Worm (Caenorhabditis elegans) whole organism, L4/young adult: ENCODE results near the gene F18E9.1.

Experiments used
- W03F9.2 ChIP-seq: fragments of 150-350 bp; optimal IDR thresholded peaks from 2 replicates; lab custom pipeline; 2014; ENCODE audit warnings: missing biosample characterization, missing genetic modification characterization
- dao-5 ChIP-seq: sonication (generic microtip); optimal IDR thresholded peaks from 2 replicates; lab custom pipeline; 2016; ENCODE audit warnings: missing genotype, missing genetic modification characterization, moderate library complexity, missing compliant biosample characterization
- him-1 ChIP-seq: sonication (generic microtip); optimal IDR thresholded peaks from 2 replicates; lab custom pipeline; 2016; ENCODE audit warnings: missing genotype, missing genetic modification reagents, missing genetic modification characterization, missing compliant biosample characterization

The F18E9.1 gene

DNA sequence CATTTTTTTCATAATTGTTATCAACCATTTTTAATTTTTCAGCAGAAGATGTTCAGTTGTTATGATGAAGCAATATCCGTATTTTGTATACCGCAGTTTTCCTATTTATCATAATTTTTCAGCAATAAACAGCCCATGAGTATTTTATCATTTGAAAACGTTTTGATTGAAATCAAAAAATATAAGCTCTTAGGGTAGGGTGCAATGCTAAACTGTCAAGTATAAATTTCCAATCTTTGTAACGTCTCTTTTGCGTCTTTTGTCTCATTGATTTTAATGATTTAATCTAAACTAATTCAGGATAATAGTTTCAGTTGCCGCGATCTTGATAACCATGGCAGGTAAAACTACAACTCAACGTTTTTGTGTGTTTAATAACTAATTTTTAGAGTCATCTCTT lies at the start of gene F18E9.1:
TSS of gene F18E9.1 (plus strand) at position 301 of the 400 bp plus-strand sequence.
- TF ChIP-seq dao-5 (tag; lab: Kevin White, UChicago) (no peak), W03F9.2 (tag; lab: Kevin White, UChicago) (no peak), him-1 (no peak)

DNA sequence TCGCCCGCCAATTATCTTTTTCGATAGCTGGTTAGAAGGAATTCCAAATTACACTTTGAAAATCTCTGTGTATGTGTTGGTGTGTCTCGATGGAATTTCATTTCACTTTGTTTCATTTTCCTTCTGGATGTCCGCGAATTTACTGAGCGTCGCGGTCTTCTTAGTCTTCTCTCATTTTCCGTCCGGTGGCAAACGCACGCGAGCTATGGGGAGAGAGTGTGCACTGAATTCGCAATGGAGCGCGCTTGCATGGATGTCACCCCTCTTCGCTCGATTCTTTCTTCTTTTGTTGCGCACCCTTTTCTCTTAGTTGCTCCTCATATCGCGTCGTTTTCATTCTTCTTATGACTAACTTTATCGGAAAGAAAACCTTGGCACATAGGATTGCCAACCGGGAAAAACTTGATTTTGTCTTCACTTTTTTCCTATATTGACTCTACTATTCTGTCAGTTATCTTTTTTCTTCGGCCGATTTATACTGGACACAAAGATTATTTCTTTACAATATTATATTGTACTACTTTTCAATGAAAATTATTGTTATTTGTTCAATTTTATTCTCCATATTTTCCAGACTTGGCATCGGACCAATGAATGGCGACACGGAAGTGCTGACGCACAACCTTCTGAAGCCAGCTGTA lies 49.5 kb upstream of the F18E9.1 start, which contains the start of gene dhhc-14:
TSS of gene dhhc-14 (plus strand) at position 591 of the 641 bp plus-strand sequence.
- TF ChIP-seq dao-5 (tag; lab: Kevin White, UChicago) (no peak), him-1 (no peak), W03F9.2 (tag; lab: Kevin White, UChicago) (no peak)

DNA sequence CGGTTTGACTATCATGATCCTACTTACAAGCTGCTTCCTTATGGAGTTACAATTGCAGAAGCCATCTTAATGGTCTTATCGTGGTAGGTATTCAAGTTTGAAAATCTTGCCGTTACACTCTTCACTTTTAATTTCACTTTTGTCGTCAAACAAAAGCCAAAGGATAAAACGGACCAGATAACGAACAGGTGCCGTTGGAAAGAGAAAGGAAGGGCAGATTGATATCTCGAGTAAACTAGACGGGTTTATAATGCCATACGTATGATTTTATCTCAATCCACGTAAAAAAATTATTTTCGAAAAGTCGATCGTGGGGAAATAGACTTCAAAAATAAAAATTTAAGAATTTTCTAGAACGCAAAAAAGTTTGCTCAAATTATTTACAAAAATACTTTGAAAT lies 47.3 kb upstream of the F18E9.1 start:
- no peak for TF ChIP-seq him-1
- TF ChIP-seq W03F9.2 (tag; lab: Kevin White, UChicago) = no peak
- TF ChIP-seq dao-5 (tag; lab: Kevin White, UChicago) = no peak

DNA sequence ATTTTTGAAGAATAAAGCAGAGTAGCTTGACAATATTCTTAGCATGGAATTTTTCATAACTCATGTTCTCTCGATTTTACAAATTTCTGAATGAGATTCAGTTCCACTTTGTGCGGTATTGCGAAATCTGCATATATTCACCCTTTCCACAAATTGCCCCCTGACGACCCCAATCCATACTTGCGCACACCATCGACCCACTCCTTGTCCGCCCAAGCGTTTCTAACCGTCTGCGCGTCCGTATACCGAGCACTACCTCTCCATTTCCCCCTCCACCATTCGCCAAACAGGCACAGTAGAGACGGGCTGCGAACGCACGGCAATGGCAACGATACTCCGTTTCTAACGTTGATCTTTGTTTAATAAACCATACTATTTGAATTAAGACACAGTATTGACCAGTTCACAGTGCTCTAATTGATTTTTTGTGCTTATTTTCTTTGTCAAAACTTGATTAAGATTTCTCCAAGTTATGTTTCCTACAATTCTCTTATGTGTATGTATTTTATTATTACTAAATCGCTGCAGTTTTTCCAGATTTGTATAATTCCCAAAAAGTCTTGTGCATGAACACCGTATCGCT lies 44.6 kb upstream of the F18E9.1 start, which contains the start of gene utx-1:
TSS of gene utx-1 (plus strand) at position 533 of the 583 bp plus-strand sequence.
- no peak for TF ChIP-seq him-1

DNA sequence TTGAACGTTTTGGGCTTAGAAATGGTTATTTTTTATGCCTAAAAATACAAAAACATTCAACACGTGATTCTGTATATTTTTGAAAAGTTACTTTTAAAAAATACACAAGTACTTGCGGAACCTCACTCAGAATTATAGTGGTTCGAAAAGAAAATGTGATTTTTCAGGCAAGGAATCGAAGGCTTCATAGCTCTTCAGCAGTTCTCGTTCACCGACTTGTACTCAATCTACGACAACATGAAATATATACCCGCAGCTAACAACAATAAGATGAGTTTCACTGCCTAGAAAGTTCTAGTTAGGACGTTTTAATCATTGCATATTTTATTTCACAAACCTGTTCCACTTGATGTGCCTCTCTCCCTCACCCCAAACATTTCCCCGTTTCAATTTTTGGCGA lies 38.7 kb upstream of the F18E9.1 start:
- TF ChIP-seq him-1 (no peak), dao-5 (tag; lab: Kevin White, UChicago) (no peak), W03F9.2 (tag; lab: Kevin White, UChicago) (no peak)

DNA sequence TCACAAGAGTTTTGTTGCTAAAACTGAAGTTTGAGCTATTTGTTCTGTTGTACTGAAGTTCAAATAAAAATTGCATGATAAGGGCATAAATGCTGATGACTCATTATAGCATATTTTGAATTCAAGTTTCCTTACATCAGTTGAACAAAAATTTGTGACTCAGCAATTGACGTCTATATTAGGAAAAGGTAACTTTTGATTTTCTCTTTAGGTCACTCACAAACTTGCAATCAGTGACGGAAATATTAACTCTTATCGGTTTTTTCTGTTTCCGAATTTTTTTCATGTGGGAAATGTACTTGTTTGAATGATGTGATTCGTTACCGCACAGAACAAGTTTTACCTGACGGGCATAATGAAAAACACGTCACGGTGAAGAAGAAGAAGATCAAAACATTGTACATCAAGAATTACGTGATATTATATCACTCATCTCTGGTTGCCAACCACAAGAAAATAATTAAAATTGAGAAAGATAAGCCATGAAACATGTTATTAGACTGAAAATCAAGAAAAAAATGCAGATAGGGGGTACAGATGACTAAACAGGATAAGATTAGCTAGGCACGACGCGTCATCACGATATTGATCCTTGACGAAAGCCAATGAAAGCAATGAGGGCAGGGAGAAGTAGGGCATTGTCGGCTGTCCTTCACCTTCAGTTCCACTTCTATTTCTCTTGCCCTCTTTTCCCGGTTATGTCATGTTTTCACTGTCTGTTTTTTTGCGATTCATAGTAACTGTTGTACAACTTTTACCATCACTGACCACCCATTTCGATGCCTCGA lies 37.5 kb upstream of the F18E9.1 start:
- TF ChIP-seq W03F9.2 (tag; lab: Kevin White, UChicago) (no peak), him-1 (no peak)

DNA sequence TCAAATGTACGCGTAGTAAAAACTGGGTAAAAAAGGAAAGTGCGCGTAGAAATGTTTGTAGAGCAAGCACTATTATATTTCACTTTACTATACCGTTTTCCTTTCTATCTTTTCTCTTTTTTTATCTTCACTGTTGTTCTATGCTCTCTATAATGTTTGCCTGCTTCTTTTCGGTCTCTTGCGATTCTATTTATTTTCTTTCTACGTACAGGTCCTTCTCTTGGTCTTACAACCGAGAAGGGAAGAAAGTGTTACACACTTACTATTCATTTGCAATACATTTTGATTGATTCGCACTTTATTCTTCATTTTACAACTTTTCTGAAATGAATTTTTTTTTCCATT lies 36.9 kb upstream of the F18E9.1 start:
- no peak for TF ChIP-seq dao-5 (tag; lab: Kevin White, UChicago)
- TF ChIP-seq W03F9.2 (tag; lab: Kevin White, UChicago) = no peak
- no peak for TF ChIP-seq him-1

DNA sequence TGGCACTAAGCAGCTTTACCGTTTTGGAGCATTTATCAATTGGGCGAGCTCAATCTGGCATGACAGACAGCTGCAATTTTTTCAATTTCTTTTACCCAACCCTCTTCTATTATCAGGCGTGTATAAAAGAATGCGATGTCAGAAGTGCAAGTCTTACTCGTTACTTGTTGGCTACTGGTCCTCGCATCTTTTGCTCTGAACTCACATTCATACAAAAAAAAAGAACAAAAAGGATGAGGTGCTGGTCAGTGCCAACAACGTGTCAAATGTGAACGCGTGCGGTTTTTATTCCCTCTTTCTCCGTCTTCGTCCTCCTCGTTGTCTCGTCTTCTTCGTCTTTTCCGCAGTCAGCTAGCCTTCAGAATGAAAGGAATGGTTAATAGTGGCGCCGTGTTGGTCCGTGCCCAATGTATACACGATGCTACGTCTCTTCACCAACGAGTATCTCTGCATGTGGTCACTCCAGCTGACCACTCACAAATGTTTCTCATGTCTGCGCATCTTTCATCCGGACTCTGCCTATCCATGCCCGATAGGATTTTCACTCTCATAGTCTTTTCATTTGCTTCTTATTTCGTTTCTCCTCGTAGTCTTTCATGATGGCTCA lies 35.4 kb upstream of the F18E9.1 start:
- TF ChIP-seq dao-5 (tag; lab: Kevin White, UChicago) (no peak), W03F9.2 (tag; lab: Kevin White, UChicago) (no peak), him-1 (no peak)

DNA sequence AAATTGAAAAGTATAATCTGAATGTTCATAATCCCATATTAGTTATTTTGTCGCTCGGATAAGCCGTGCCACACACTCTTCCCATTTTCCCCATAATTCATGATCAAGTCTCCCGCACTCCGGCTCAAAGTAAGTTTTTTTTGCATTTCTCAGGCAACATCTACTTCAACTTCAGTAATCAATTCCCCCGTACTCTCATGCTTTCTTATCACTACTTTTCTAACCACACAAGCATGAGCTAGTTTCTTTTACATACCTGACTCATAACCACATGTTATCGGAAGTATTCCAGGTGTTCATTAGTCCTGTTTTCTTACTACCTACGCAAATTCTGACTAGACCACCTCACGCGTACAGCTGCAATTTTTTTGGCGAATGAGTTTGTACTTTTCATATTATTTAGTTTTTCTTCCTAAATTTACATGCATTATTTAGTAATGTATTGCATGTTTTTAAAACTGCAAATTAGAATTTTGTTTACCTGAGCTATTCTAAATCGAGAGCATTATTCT lies 34.8 kb upstream of the F18E9.1 start:
- TF ChIP-seq him-1 = no peak
- no peak for TF ChIP-seq W03F9.2 (tag; lab: Kevin White, UChicago)
- no peak for TF ChIP-seq dao-5 (tag; lab: Kevin White, UChicago)

DNA sequence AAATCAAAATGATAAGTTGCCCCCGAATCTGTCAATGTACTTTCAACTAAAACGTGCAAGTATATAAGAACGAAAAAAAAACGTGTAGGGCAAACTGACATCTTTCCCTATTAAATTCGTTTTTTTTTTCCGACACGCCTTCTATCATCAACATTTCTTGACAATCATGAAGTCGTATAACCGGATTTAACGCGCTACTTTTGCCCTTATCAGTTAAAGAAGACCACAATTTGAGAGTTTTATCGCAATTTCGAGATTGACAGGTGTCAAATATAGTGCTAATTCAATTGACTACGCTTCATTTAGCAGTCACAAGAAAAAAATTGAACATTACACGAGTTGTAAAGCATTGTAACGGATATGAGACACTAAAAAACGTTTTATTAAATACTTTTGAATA lies 34.2 kb upstream of the F18E9.1 start:
- TF ChIP-seq him-1 (no peak), W03F9.2 (tag; lab: Kevin White, UChicago) (no peak), dao-5 (tag; lab: Kevin White, UChicago) (no peak)

DNA sequence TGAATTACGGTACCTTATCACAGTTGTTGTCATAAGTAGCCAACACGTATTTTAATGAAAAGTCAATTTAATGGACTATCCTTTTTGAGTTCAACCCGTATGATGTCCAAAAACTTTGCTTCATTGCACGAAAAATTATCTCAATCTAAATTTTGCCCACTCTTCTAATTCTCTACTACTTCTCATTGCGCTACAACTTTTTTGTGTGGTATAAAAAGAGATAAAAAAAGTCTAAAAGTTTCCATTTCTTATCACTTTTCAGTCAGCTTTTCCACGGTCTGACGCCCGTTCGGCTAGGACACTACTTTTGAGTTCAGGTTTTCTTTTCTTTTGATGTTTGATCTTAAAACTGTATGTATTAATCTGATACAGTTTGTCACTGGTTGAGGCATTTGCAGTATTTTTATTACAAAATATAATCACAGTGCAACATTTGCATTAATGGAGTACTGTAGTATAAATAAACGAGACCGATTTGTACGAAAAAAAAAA lies 33.5 kb upstream of the F18E9.1 start:
- TF ChIP-seq W03F9.2 (tag; lab: Kevin White, UChicago) (no peak), him-1 (no peak), dao-5 (tag; lab: Kevin White, UChicago) (no peak)

DNA sequence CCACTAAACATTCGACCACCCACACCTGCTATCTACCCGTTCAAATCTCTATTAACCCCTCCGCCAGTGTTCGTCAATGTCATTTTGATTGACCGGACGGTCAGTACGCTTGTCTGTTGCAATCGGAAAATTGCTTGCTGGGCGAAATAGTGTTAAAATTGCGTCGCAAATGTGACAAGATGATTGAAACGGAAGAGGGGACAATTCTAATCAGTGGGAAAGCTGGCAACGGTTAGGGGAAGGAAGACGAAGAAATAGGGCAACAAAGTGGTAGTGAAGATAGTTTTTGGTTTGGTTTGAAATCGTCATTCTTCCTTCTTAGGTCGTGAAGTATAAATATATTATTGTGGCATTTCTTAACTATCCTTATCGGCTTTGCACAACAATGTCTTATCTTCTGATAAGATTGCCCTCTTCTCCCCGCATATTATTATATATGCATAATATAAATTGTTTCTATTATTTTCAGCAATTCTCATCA lies 32.9 kb upstream of the F18E9.1 start:
- no peak for TF ChIP-seq dao-5 (tag; lab: Kevin White, UChicago)
- no peak for TF ChIP-seq him-1
- no peak for TF ChIP-seq W03F9.2 (tag; lab: Kevin White, UChicago)

DNA sequence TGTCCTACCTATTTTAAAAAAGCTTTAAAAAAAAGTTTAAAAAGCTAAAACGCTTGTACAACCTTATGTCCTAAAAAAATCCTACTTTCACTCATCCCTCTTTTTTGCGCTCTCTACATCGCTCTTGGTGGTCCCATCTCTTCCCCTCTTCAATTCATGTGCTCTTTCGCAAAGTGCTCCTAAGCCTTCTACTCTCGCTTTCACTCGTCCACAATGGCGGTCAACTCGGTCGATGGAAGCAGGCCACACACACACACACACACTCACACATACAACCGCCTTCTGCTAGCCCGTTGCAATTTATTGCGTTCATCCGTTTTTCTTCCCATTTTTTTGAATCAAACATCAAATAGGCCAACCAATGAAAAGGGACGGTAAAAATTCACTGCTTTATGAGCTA lies 32.2 kb upstream of the F18E9.1 start:
- TF ChIP-seq dao-5 (tag; lab: Kevin White, UChicago) (no peak), him-1 (no peak), W03F9.2 (tag; lab: Kevin White, UChicago) (no peak)
